Fruit fly (Drosophila melanogaster) whole organism, embryonic: ENCODE data around the gene Amacr.

ENCODE experiments used
- Atf3 ChIP-seq: fragments of 200-800 bp; sonication (Bioruptor generic); optimal IDR thresholded peaks from 3 replicates; lab custom pipeline; 2016; ENCODE audit warnings: missing biosample characterization, missing genetic modification characterization
- Atf6 ChIP-seq: fragments of 200-800 bp; sonication (Bioruptor generic); IDR thresholded peaks from 2 replicates; pipeline ENCODE4 v1.3.6; 2022; ENCODE audit warnings: missing biosample characterization, missing genetic modification characterization
- CG10209 ChIP-seq: fragments of 200-800 bp; sonication (Bioruptor generic); optimal IDR thresholded peaks from 3 replicates; lab custom pipeline; 2017; ENCODE audit warnings: missing biosample characterization, mild to moderate bottlenecking, missing genetic modification characterization, missing genetic modification reagents
- CG10543 ChIP-seq: fragments of 200-800 bp; sonication (Bioruptor generic); optimal IDR thresholded peaks from 3 replicates; lab custom pipeline; 2017; ENCODE audit warnings: missing biosample characterization, mild to moderate bottlenecking, missing genetic modification characterization, moderate library complexity
- CG11723 ChIP-seq: fragments of 200-800 bp; sonication (Bioruptor generic); optimal IDR thresholded peaks from 2 replicates; lab custom pipeline; 2017; ENCODE audit warnings: missing biosample characterization, mild to moderate bottlenecking, missing genetic modification characterization
- CG12299 ChIP-seq: fragments of 200-800 bp; sonication (Bioruptor generic); optimal IDR thresholded peaks from 2 replicates; lab custom pipeline; 2018; ENCODE audit warnings: missing biosample characterization, mild to moderate bottlenecking, missing genetic modification characterization
- CG14014 ChIP-seq: fragments of 200-800 bp; sonication (Bioruptor generic); IDR thresholded peaks from 2 replicates; pipeline ENCODE4 v1.3.6; 2022; ENCODE audit warnings: missing biosample characterization, missing genetic modification characterization
- CG15514 ChIP-seq: fragments of 200-800 bp; sonication (Bioruptor generic); optimal IDR thresholded peaks from 3 replicates; lab custom pipeline; 2017; ENCODE audit warnings: missing biosample characterization, missing genetic modification characterization, mild to moderate bottlenecking, moderate library complexity, missing genetic modification reagents
- CG1602 ChIP-seq: fragments of 200-800 bp; sonication (Bioruptor generic); optimal IDR thresholded peaks from 3 replicates; lab custom pipeline; 2016; ENCODE audit warnings: missing biosample characterization, missing genetic modification characterization
- CG2875 ChIP-seq: fragments of 200-800 bp; sonication (Bioruptor generic); optimal IDR thresholded peaks from 2 replicates; lab custom pipeline; 2017; ENCODE audit warnings: missing biosample characterization, mild to moderate bottlenecking, missing genetic modification characterization, missing genetic modification reagents
- CG2889 ChIP-seq: fragments of 200-800 bp; sonication (Bioruptor generic); IDR thresholded peaks from 3 replicates; pipeline ENCODE4 v1.3.6; 2022; ENCODE audit warnings: missing biosample characterization, missing genetic modification characterization
- CG30431 ChIP-seq: fragments of 200-800 bp; sonication (Bioruptor generic); optimal IDR thresholded peaks from 2 replicates; lab custom pipeline; 2017; ENCODE audit warnings: missing biosample characterization, missing genetic modification characterization
- CG31224 ChIP-seq: fragments of 200-800 bp; sonication (Bioruptor generic); IDR thresholded peaks from 2 replicates; pipeline ENCODE4 v1.3.6; 2022; ENCODE audit warnings: missing biosample characterization, missing genetic modification characterization
- CG31441 ChIP-seq: fragments of 200-800 bp; sonication (Bioruptor generic); IDR thresholded peaks from 2 replicates; pipeline ENCODE4 v1.3.6; 2022; ENCODE audit warnings: missing biosample characterization, missing genetic modification characterization
- CG3163 ChIP-seq: fragments of 200-800 bp; sonication (Bioruptor generic); optimal IDR thresholded peaks from 3 replicates; lab custom pipeline; 2016; ENCODE audit warnings: missing biosample characterization, missing genetic modification characterization
- CG32772 ChIP-seq: fragments of 200-800 bp; sonication (Bioruptor generic); IDR thresholded peaks from 2 replicates; pipeline ENCODE4 v1.3.6; 2022; ENCODE audit warnings: missing biosample characterization, missing genetic modification characterization
- CG3281 ChIP-seq: fragments of 200-800 bp; sonication (Bioruptor generic); optimal IDR thresholded peaks from 3 replicates; lab custom pipeline; 2017; ENCODE audit warnings: missing biosample characterization, mild to moderate bottlenecking, missing genetic modification characterization
- CG4404 ChIP-seq: fragments of 200-800 bp; sonication (Bioruptor generic); IDR thresholded peaks from 2 replicates; pipeline ENCODE4 v1.3.6; 2022; ENCODE audit warnings: missing biosample characterization, missing genetic modification characterization
- CG6175 ChIP-seq: fragments of 200-800 bp; sonication (Bioruptor generic); IDR thresholded peaks from 3 replicates; pipeline ENCODE4 v1.3.6; 2022; ENCODE audit warnings: missing biosample characterization, missing genetic modification characterization
- CG6272 ChIP-seq: fragments of 200-800 bp; sonication (Bioruptor generic); IDR thresholded peaks from 2 replicates; pipeline ENCODE4 v1.3.6; 2022; ENCODE audit warnings: missing biosample characterization, missing genetic modification characterization
- CG6689 ChIP-seq: fragments of 200-800 bp; sonication (Bioruptor generic); IDR thresholded peaks from 2 replicates; pipeline ENCODE4 v1.3.6; 2022; ENCODE audit warnings: missing biosample characterization, missing genetic modification characterization
- CG7357 ChIP-seq: fragments of 200-800 bp; sonication (Bioruptor generic); IDR thresholded peaks from 3 replicates; pipeline ENCODE4 v1.3.6; 2022; ENCODE audit warnings: missing biosample characterization, missing genetic modification characterization
- CG8290 ChIP-seq, 3 experiments: fragments of 200-800 bp; sonication (Bioruptor generic); optimal IDR thresholded peaks; 2 replicates each; lab custom pipeline; 2016 to 2019; ENCODE audit warnings: missing biosample characterization in 3 of 3, missing genetic modification characterization in 3 of 3, mild to moderate bottlenecking in 2 of 3, moderate library complexity in 1 of 3
- CG9609 ChIP-seq: fragments of 200-800 bp; sonication (Bioruptor generic); optimal IDR thresholded peaks from 3 replicates; lab custom pipeline; 2016; ENCODE audit warnings: missing biosample characterization, missing genetic modification characterization
- Dip2 ChIP-seq: fragments of 200-800 bp; sonication (Bioruptor generic); IDR thresholded peaks from 2 replicates; pipeline ENCODE4 v1.3.6; 2022; ENCODE audit warnings: missing biosample characterization, missing genetic modification characterization
- Ets97D ChIP-seq: fragments of 200-800 bp; sonication (Bioruptor generic); optimal IDR thresholded peaks from 3 replicates; lab custom pipeline; 2016; ENCODE audit warnings: missing biosample characterization, missing genetic modification characterization
- GATAe ChIP-seq: fragments of 200-800 bp; sonication (Bioruptor generic); conservative IDR thresholded peaks from 2 replicates; pipeline ENCODE4 v1.3.6; 2022; ENCODE audit warnings: missing biosample characterization, missing genetic modification characterization
- H15 ChIP-seq: fragments of 200-800 bp; sonication (Bioruptor generic); IDR thresholded peaks from 3 replicates; pipeline ENCODE4 v1.3.6; 2022; ENCODE audit warnings: missing biosample characterization, missing genetic modification characterization
- MBD-R2 ChIP-seq: fragments of 200-800 bp; sonication (Bioruptor generic); IDR thresholded peaks from 2 replicates; pipeline ENCODE4 v1.3.6; 2022; ENCODE audit warnings: missing biosample characterization, missing genetic modification characterization
- Ptx1 ChIP-seq: fragments of 200-800 bp; sonication (Bioruptor generic); IDR thresholded peaks from 2 replicates; pipeline ENCODE4 v1.3.6; 2022; ENCODE audit warnings: missing biosample characterization, missing genetic modification characterization
- Rfx ChIP-seq: fragments of 200-800 bp; sonication (Bioruptor generic); IDR thresholded peaks from 2 replicates; pipeline ENCODE4 v1.3.6; 2022; ENCODE audit warnings: missing biosample characterization, missing genetic modification characterization
- Side ChIP-seq: fragments of 200-800 bp; sonication (Bioruptor generic); optimal IDR thresholded peaks from 2 replicates; lab custom pipeline; 2016; ENCODE audit warnings: missing biosample characterization, missing genetic modification characterization
- Sox102F ChIP-seq: fragments of 200-800 bp; sonication (Bioruptor generic); optimal IDR thresholded peaks from 2 replicates; lab custom pipeline; 2018; ENCODE audit warnings: missing biosample characterization, mild to moderate bottlenecking, missing genetic modification characterization, moderate library complexity
- Stat92E ChIP-seq, 3 experiments: fragments of >200 bp in 2 of 3; fragments of 200-800 bp in 1 of 3; sonication (Bioruptor generic) in 1 of 3; optimal IDR thresholded peaks; 2 replicates each; lab custom pipeline; 2017 to 2019; ENCODE audit warnings: missing biosample characterization in 3 of 3, missing genetic modification characterization in 3 of 3, mild to moderate bottlenecking in 1 of 3, moderate library complexity in 1 of 3
- bigmax ChIP-seq: fragments of 200-800 bp; sonication (Bioruptor generic); optimal IDR thresholded peaks from 2 replicates; lab custom pipeline; 2018; ENCODE audit warnings: missing biosample characterization, mild to moderate bottlenecking, missing genetic modification characterization
- cato ChIP-seq: fragments of 200-800 bp; sonication (Bioruptor generic); optimal IDR thresholded peaks from 2 replicates; lab custom pipeline; 2016; ENCODE audit warnings: missing biosample characterization, missing genetic modification characterization, borderline replicate concordance
- cg ChIP-seq: fragments of 200-800 bp; sonication (Bioruptor generic); optimal IDR thresholded peaks from 3 replicates; lab custom pipeline; 2019; ENCODE audit warnings: missing biosample characterization, mild to moderate bottlenecking, missing genetic modification characterization, moderate library complexity
- da ChIP-seq: fragments of 200-800 bp; sonication (Bioruptor generic); optimal IDR thresholded peaks from 2 replicates; lab custom pipeline; 2016; ENCODE audit warnings: missing biosample characterization, missing genetic modification characterization
- dimm ChIP-seq: fragments of 200-800 bp; sonication (Bioruptor generic); IDR thresholded peaks from 2 replicates; pipeline ENCODE4 v1.3.6; 2022; ENCODE audit warnings: missing biosample characterization, missing genetic modification characterization
- fd96Cb ChIP-seq: fragments of 200-800 bp; sonication (Bioruptor generic); optimal IDR thresholded peaks from 2 replicates; lab custom pipeline; 2018; ENCODE audit warnings: missing biosample characterization, mild to moderate bottlenecking, missing genetic modification characterization, moderate library complexity
- ham ChIP-seq: fragments of 200-800 bp; sonication (Bioruptor generic); IDR thresholded peaks from 2 replicates; pipeline ENCODE4 v1.3.6; 2022; ENCODE audit warnings: missing biosample characterization, missing genetic modification characterization
- hbn ChIP-seq: fragments of 200-800 bp; sonication (Bioruptor generic); IDR thresholded peaks from 2 replicates; pipeline ENCODE4 v1.3.6; 2022; ENCODE audit warnings: missing biosample characterization, missing genetic modification characterization; ENCODE audit not compliant: partially characterized antibody
- insv ChIP-seq, 2 experiments: fragments of 200-800 bp; sonication (Bioruptor generic); optimal IDR thresholded peaks; 3 replicates each; lab custom pipeline; 2016 to 2018; ENCODE audit warnings: missing biosample characterization in 2 of 2, missing genetic modification characterization in 2 of 2
- lov ChIP-seq, 2 experiments: fragments of 200-800 bp in 1 of 2; fragments of >200 bp in 1 of 2; sonication (Bioruptor generic) in 1 of 2; IDR thresholded peaks in 1 of 2; optimal IDR thresholded peaks in 1 of 2; 2 replicates in 1 of 2; 3 replicates in 1 of 2; pipeline versions ENCODE4 v1.3.6 to Lab custom; 2017 to 2022; ENCODE audit warnings: missing biosample characterization in 1 of 2, missing genetic modification characterization in 1 of 2
- luna ChIP-seq: fragments of 200-800 bp; sonication (Bioruptor generic); optimal IDR thresholded peaks from 2 replicates; lab custom pipeline; 2016; ENCODE audit warnings: missing biosample characterization, missing genetic modification characterization
- p53 ChIP-seq: fragments of 200-800 bp; sonication (Bioruptor generic); optimal IDR thresholded peaks from 2 replicates; lab custom pipeline; 2016; ENCODE audit warnings: missing biosample characterization, missing genetic modification characterization
- pita ChIP-seq: fragments of 200-800 bp; sonication (Bioruptor generic); optimal IDR thresholded peaks from 2 replicates; lab custom pipeline; 2017; ENCODE audit warnings: missing biosample characterization, mild to moderate bottlenecking, missing genetic modification characterization
- row ChIP-seq: fragments of 200-800 bp; sonication (Bioruptor generic); IDR thresholded peaks from 3 replicates; pipeline ENCODE4 v1.3.6; 2022; ENCODE audit warnings: missing biosample characterization, missing genetic modification characterization
- scrt ChIP-seq: fragments of 200-800 bp; sonication (Bioruptor generic); optimal IDR thresholded peaks from 2 replicates; lab custom pipeline; 2018; ENCODE audit warnings: missing biosample characterization, mild to moderate bottlenecking, missing genetic modification characterization, moderate library complexity
- tap ChIP-seq: fragments of 200-800 bp; optimal IDR thresholded peaks from 3 replicates; lab custom pipeline; 2019; ENCODE audit warnings: missing biosample characterization, mild to moderate bottlenecking, missing genetic modification characterization, moderate library complexity
- unpg ChIP-seq: fragments of 200-800 bp; sonication (Bioruptor generic); optimal IDR thresholded peaks from 3 replicates; lab custom pipeline; 2018; ENCODE audit warnings: missing biosample characterization, mild to moderate bottlenecking, missing genetic modification characterization, moderate library complexity

The Amacr gene

DNA sequence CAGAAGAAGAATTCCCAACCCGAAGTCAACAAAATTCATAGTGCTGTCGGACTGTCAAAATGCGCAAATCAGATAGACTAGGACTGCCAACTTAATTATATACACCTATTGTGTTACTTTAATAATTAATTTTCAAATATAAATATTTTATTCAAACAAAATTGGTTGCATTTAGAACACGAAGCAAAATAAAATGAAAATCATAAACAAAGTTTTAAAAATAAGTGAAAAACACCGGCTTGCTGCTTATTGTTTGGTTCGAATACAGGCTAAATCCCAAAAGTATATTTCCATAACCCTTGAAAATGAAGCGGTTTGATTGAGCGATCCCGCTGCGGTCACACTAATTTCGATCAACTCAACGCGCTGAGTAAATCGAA, 5.7 kb upstream of the Amacr start, which contains the start of the genes Rhau and dia (continued):
- TF ChIP-seq bigmax (peak; percentile 65), Side (no peak), Dip2 (no peak), luna (no peak), Stat92E (GFP tag; optimal IDR thresholded peaks at IDR 0.05; lab: Kevin White, UChicago) (no peak), CG2889 (no peak), CG2875 (GFP tag; lab: Kevin White, UChicago) (no peak), CG31441 (GFP tag; lab: Robert Waterston, UW) (no peak), CG12299 (peak; percentile 16), CG9609 (GFP tag; lab: Kevin White, UChicago) (no peak), pita (GFP tag; lab: Kevin White, UChicago) (peak; percentile 73), lov (optimal IDR thresholded peaks at IDR 0.05; lab: Kevin White, UChicago) (no peak), lov (GFP tag; IDR thresholded peaks at IDR 0.05; lab: Robert Waterston, UW) (no peak), CG10543 (no peak), CG6272 (GFP tag; lab: Robert Waterston, UW) (no peak), Atf3 (GFP tag; lab: Kevin White, UChicago) (no peak), GATAe (GFP tag; lab: Robert Waterston, UW) (no peak), dimm (GFP tag; lab: Robert Waterston, UW) (no peak), row (GFP tag; lab: Robert Waterston, UW) (peak; percentile 56), CG1602 (GFP tag; lab: Kevin White, UChicago) (no peak), unpg (GFP tag; lab: Kevin White, UChicago) (peak; percentile 38), Ets97D (GFP tag; lab: Kevin White, UChicago) (peak; percentile 61), CG11723 (no peak), CG31224 (GFP tag; lab: Robert Waterston, UW) (no peak), Sox102F (GFP tag; lab: Kevin White, UChicago) (no peak), fd96Cb (no peak), cg (GFP tag; lab: Kevin White, UChicago) (no peak), CG6689 (GFP tag; lab: Robert Waterston, UW) (no peak), H15 (GFP tag; lab: Robert Waterston, UW) (no peak), CG4404 (no peak), ham (GFP tag; lab: Robert Waterston, UW) (no peak), da (no peak), tap (tag; lab: Kevin White, UChicago) (no peak), scrt (GFP tag; lab: Kevin White, UChicago) (no peak), Atf6 (GFP tag; lab: Robert Waterston, UW) (no peak), CG3281 (GFP tag; lab: Kevin White, UChicago) (no peak), CG3163 (no peak), CG14014 (GFP tag; lab: Robert Waterston, UW) (no peak), Rfx (GFP tag; lab: Robert Waterston, UW) (no peak), hbn (GFP tag; lab: Robert Waterston, UW) (no peak), CG10209 (no peak), p53 (GFP tag; lab: Kevin White, UChicago) (no peak), insv (GFP tag; optimal IDR thresholded peaks at IDR 0.05; lab: Kevin White, UChicago) (peak in 1 of 2 experiments; percentile 14), CG8290 (GFP tag; optimal IDR thresholded peaks at IDR 0.05; lab: Kevin White, UChicago) (no peak), CG8290 (tag; optimal IDR thresholded peaks at IDR 0.05; lab: Kevin White, UChicago) (no peak), Ptx1 (GFP tag; lab: Robert Waterston, UW) (no peak), cato (no peak), CG30431 (GFP tag; lab: Kevin White, UChicago) (no peak), MBD-R2 (GFP tag; lab: Robert Waterston, UW) (peak; percentile 77), CG15514 (GFP tag; lab: Kevin White, UChicago) (peak; percentile 79), CG7357 (GFP tag; lab: Robert Waterston, UW) (no peak), CG32772 (GFP tag; lab: Robert Waterston, UW) (no peak), CG6175 (GFP tag; lab: Robert Waterston, UW) (no peak)
